Fruit fly (Drosophila melanogaster) whole organism, pupa: ENCODE data around the gene Tet.

ENCODE experiments used
- CG10348 ChIP-seq: fragments of 200-800 bp; sonication (Bioruptor generic); IDR thresholded peaks from 2 replicates; pipeline ENCODE4 v1.3.6; 2022; ENCODE audit warnings: missing biosample characterization, missing genetic modification characterization
- CG12605 ChIP-seq: fragments of 200-800 bp; sonication (Bioruptor generic); IDR thresholded peaks from 2 replicates; pipeline ENCODE4 v1.3.6; 2022; ENCODE audit warnings: missing biosample characterization, missing genetic modification characterization
- CG13204 ChIP-seq: fragments of 200-800 bp; sonication (Bioruptor generic); optimal IDR thresholded peaks from 2 replicates; lab custom pipeline; 2018; ENCODE audit warnings: missing biosample characterization, mild to moderate bottlenecking, missing genetic modification characterization, moderate library complexity
- CG14655 ChIP-seq: fragments of 200-800 bp; sonication (Bioruptor generic); optimal IDR thresholded peaks from 3 replicates; lab custom pipeline; 2017; ENCODE audit warnings: mild to moderate bottlenecking, missing biosample characterization, missing genetic modification reagents, missing genetic modification characterization
- CG15710 ChIP-seq: fragments of 200-800 bp; sonication (Bioruptor generic); optimal IDR thresholded peaks from 2 replicates; lab custom pipeline; 2018; ENCODE audit warnings: missing biosample characterization, mild to moderate bottlenecking, missing genetic modification characterization, moderate library complexity
- CG17806 ChIP-seq: fragments of 200-800 bp; sonication (Bioruptor generic); optimal IDR thresholded peaks from 2 replicates; lab custom pipeline; 2018; ENCODE audit warnings: missing biosample characterization, mild to moderate bottlenecking, missing genetic modification characterization, moderate library complexity
- CG32121 ChIP-seq: fragments of 200-800 bp; sonication (Bioruptor generic); IDR thresholded peaks from 2 replicates; pipeline ENCODE4 v1.3.6; 2022; ENCODE audit warnings: missing biosample characterization, missing genetic modification characterization
- CG34367 ChIP-seq: fragments of 200-800 bp; sonication (Bioruptor generic); optimal IDR thresholded peaks from 2 replicates; lab custom pipeline; 2018; ENCODE audit warnings: missing biosample characterization, mild to moderate bottlenecking, missing genetic modification characterization
- CG4496 ChIP-seq: fragments of 200-800 bp; sonication (Bioruptor generic); IDR thresholded peaks from 3 replicates; pipeline ENCODE4 v1.3.6; 2022; ENCODE audit warnings: missing biosample characterization, missing genetic modification characterization
- CG8159 ChIP-seq: fragments of 200-800 bp; sonication (Bioruptor generic); optimal IDR thresholded peaks from 3 replicates; lab custom pipeline; 2018; ENCODE audit warnings: missing biosample characterization, mild to moderate bottlenecking, missing genetic modification characterization, moderate library complexity
- CG8301 ChIP-seq: fragments of 200-800 bp; sonication (Bioruptor generic); optimal IDR thresholded peaks from 2 replicates; lab custom pipeline; 2018; ENCODE audit warnings: missing biosample characterization, mild to moderate bottlenecking, missing genetic modification characterization
- CG9948 ChIP-seq: fragments of 200-800 bp; sonication (Bioruptor generic); optimal IDR thresholded peaks from 2 replicates; lab custom pipeline; 2018; ENCODE audit warnings: missing biosample characterization, mild to moderate bottlenecking, missing genetic modification characterization, moderate library complexity
- D1 ChIP-seq: fragments of 200-800 bp; sonication (Bioruptor generic); optimal IDR thresholded peaks from 2 replicates; lab custom pipeline; 2018; ENCODE audit warnings: missing biosample characterization, mild to moderate bottlenecking, missing genetic modification characterization, moderate library complexity
- EcR ChIP-seq: fragments of 200-800 bp; sonication (Bioruptor generic); optimal IDR thresholded peaks from 3 replicates; lab custom pipeline; 2019; ENCODE audit warnings: missing biosample characterization, missing genetic modification characterization, mild to moderate bottlenecking, moderate library complexity, missing genetic modification reagents
- Ets98B ChIP-seq: fragments of 200-800 bp; sonication (Bioruptor generic); IDR thresholded peaks from 2 replicates; pipeline ENCODE4 v1.3.6; 2022; ENCODE audit warnings: missing biosample characterization, missing genetic modification characterization
- Pif1A ChIP-seq: fragments of 200-800 bp; sonication (Bioruptor generic); optimal IDR thresholded peaks from 3 replicates; lab custom pipeline; 2016; ENCODE audit warnings: missing biosample characterization, missing genetic modification characterization
- Pif1B ChIP-seq: fragments of 200-800 bp; sonication (Bioruptor generic); optimal IDR thresholded peaks from 3 replicates; lab custom pipeline; 2016; ENCODE audit warnings: missing biosample characterization, missing genetic modification characterization
- Snoo ChIP-seq: fragments of 200-800 bp; sonication (Bioruptor generic); optimal IDR thresholded peaks from 3 replicates; lab custom pipeline; 2017; ENCODE audit warnings: missing biosample characterization, mild to moderate bottlenecking, missing genetic modification characterization, inconsistent platforms
- fd96Ca ChIP-seq: fragments of 200-800 bp; sonication (Bioruptor generic); IDR thresholded peaks from 3 replicates; pipeline ENCODE4 v1.3.6; 2022; ENCODE audit warnings: missing biosample characterization, missing genetic modification characterization
- gl ChIP-seq: fragments of 200-800 bp; sonication (Bioruptor generic); optimal IDR thresholded peaks from 2 replicates; lab custom pipeline; 2018; ENCODE audit warnings: missing biosample characterization, mild to moderate bottlenecking, missing genetic modification characterization
- rn ChIP-seq: fragments of 200-800 bp; sonication (Bioruptor generic); IDR thresholded peaks from 2 replicates; pipeline ENCODE4 v1.3.6; 2022; ENCODE audit warnings: missing biosample characterization, missing genetic modification characterization

The Tet gene

dm6 chr3L:2833652-2834051 lies 45.3 kb downstream of the Tet start:
- TF ChIP-seq rn (GFP tag; lab: Robert Waterston, UW) (no peak), gl (tag; lab: Kevin White, UChicago) (peak; percentile 47), CG8159 (tag; lab: Kevin White, UChicago) (peak; percentile 16), CG13204 (GFP tag; lab: Kevin White, UChicago) (peak; percentile 31), Snoo (tag; lab: Kevin White, UChicago) (peak; percentile 59), CG17806 (tag; lab: Kevin White, UChicago) (peak; percentile 5), D1 (tag; lab: Kevin White, UChicago) (no peak), CG9948 (tag; lab: Kevin White, UChicago) (peak; percentile 20), CG34367 (tag; lab: Kevin White, UChicago) (no peak), Pif1A (GFP tag; lab: Kevin White, UChicago) (peak; percentile 20), CG12605 (GFP tag; lab: Robert Waterston, UW) (0 out of 2 replicates have a peak, but pooled peaks have one; percentile 20), EcR (GFP tag; lab: Kevin White, UChicago) (peak; percentile 7)
- TF ChIP-seq, all 21 proteins: peak for 9

- TF ChIP-seq rn (GFP tag; lab: Robert Waterston, UW) (no peak), CG9948 (tag; lab: Kevin White, UChicago) (no peak), Ets98B (no peak), D1 (tag; lab: Kevin White, UChicago) (no peak), fd96Ca (GFP tag; lab: Robert Waterston, UW) (no peak), gl (tag; lab: Kevin White, UChicago) (no peak), CG12605 (GFP tag; lab: Robert Waterston, UW) (no peak), CG14655 (GFP tag; lab: Kevin White, UChicago) (no peak), CG17806 (tag; lab: Kevin White, UChicago) (no peak), CG13204 (GFP tag; lab: Kevin White, UChicago) (no peak), Pif1B (GFP tag; lab: Kevin White, UChicago) (no peak), EcR (GFP tag; lab: Kevin White, UChicago) (no peak), Snoo (tag; lab: Kevin White, UChicago) (no peak), CG8301 (tag; lab: Kevin White, UChicago) (no peak), CG32121 (no peak), CG15710 (tag; lab: Kevin White, UChicago) (no peak), Pif1A (GFP tag; lab: Kevin White, UChicago) (no peak), CG8159 (tag; lab: Kevin White, UChicago) (no peak)
Measured at dm6 chr3L:2832268-2832667, 46.7 kb downstream of the Tet start.

DNA sequence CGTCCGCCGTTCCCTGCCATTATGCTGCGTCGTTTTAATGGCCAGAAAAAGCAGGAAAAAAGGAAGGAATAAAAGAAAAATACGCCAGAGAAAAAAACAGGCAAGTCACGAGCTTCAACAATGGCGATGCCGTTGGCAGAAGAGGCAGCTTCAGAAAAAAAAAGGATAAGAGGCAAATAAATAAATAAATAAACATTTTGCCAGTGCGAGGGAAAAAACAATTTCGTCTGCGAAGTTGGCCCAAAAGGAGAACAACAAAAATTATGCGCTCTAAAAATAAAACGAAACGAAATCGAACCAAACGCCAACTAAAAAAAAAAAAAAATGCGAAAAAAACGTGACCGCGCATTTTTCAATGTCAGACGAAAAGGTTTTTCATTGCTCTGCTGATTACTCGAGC lies 47.2 kb downstream of the Tet start:
- peak; percentile 72 for TF ChIP-seq CG34367 (tag; lab: Kevin White, UChicago)
- TF ChIP-seq D1 (tag; lab: Kevin White, UChicago): peak; percentile 63
- TF ChIP-seq CG17806 (tag; lab: Kevin White, UChicago): peak; percentile 72
- peak; percentile 46; the same call in 1 of the 3 replicates for TF ChIP-seq CG4496 (GFP tag; lab: Robert Waterston, UW)
- TF ChIP-seq rn (GFP tag; lab: Robert Waterston, UW): no peak
- peak; percentile 81 for TF ChIP-seq Pif1A (GFP tag; lab: Kevin White, UChicago)
- TF ChIP-seq Snoo (tag; lab: Kevin White, UChicago): peak; percentile 66
- peak; percentile 97 for TF ChIP-seq gl (tag; lab: Kevin White, UChicago)
- TF ChIP-seq CG32121: no peak
- TF ChIP-seq CG15710 (tag; lab: Kevin White, UChicago): peak; percentile 83
- peak; percentile 50; the same call in 1 of the 2 replicates for TF ChIP-seq CG12605 (GFP tag; lab: Robert Waterston, UW)
- peak; percentile 90 for TF ChIP-seq CG8159 (tag; lab: Kevin White, UChicago)
- peak; percentile 72 for TF ChIP-seq EcR (GFP tag; lab: Kevin White, UChicago)
- peak; percentile 77 for TF ChIP-seq Pif1B (GFP tag; lab: Kevin White, UChicago)
- TF ChIP-seq CG9948 (tag; lab: Kevin White, UChicago): peak; percentile 65
- peak; percentile 90 for TF ChIP-seq CG13204 (GFP tag; lab: Kevin White, UChicago)
- no peak for TF ChIP-seq CG8301 (tag; lab: Kevin White, UChicago)
- no peak for TF ChIP-seq Ets98B
- peak; percentile 51 for TF ChIP-seq CG14655 (GFP tag; lab: Kevin White, UChicago)
- no peak for TF ChIP-seq CG10348 (GFP tag; lab: Robert Waterston, UW)
- TF ChIP-seq fd96Ca (GFP tag; lab: Robert Waterston, UW): peak; percentile 56; the same call in 1 of the 3 replicates

dm6 chr3L:2831157-2831556 lies 47.8 kb downstream of the Tet start:
- no peak for TF ChIP-seq D1 (tag; lab: Kevin White, UChicago)

- TF ChIP-seq rn (GFP tag; lab: Robert Waterston, UW): no peak
- TF ChIP-seq CG8301 (tag; lab: Kevin White, UChicago): peak; percentile 7
- peak; percentile 23 for TF ChIP-seq CG14655 (GFP tag; lab: Kevin White, UChicago)
- no peak for TF ChIP-seq gl (tag; lab: Kevin White, UChicago)
- peak; percentile 10 for TF ChIP-seq EcR (GFP tag; lab: Kevin White, UChicago)
- peak; percentile 48 for TF ChIP-seq CG17806 (tag; lab: Kevin White, UChicago)
- peak; percentile 30; the same call in 1 of the 2 replicates for TF ChIP-seq Ets98B
- TF ChIP-seq CG32121: no peak
- peak; percentile 10 for TF ChIP-seq Pif1B (GFP tag; lab: Kevin White, UChicago)
- TF ChIP-seq CG4496 (GFP tag; lab: Robert Waterston, UW): no peak; the same call in 2 of the 3 replicates
- TF ChIP-seq CG9948 (tag; lab: Kevin White, UChicago): peak; percentile 67
- peak; percentile 69 for TF ChIP-seq CG8159 (tag; lab: Kevin White, UChicago)
- TF ChIP-seq CG10348 (GFP tag; lab: Robert Waterston, UW): no peak
- peak; percentile 79 for TF ChIP-seq CG15710 (tag; lab: Kevin White, UChicago)
- no peak for TF ChIP-seq fd96Ca (GFP tag; lab: Robert Waterston, UW)
- TF ChIP-seq CG34367 (tag; lab: Kevin White, UChicago): peak; percentile 39
- peak; percentile 85 for TF ChIP-seq CG13204 (GFP tag; lab: Kevin White, UChicago)
- TF ChIP-seq Snoo (tag; lab: Kevin White, UChicago): peak; percentile 64
- peak; percentile 66 for TF ChIP-seq CG12605 (GFP tag; lab: Robert Waterston, UW)
- peak; percentile 16 for TF ChIP-seq D1 (tag; lab: Kevin White, UChicago)
- TF ChIP-seq Pif1A (GFP tag; lab: Kevin White, UChicago): peak; percentile 53
Measured at dm6 chr3L:2829916-2830315, 49.0 kb downstream of the Tet start.
